Fruit fly (Drosophila melanogaster): ENCODE data around the gene CAH8.

The CAH8 gene

DNA sequence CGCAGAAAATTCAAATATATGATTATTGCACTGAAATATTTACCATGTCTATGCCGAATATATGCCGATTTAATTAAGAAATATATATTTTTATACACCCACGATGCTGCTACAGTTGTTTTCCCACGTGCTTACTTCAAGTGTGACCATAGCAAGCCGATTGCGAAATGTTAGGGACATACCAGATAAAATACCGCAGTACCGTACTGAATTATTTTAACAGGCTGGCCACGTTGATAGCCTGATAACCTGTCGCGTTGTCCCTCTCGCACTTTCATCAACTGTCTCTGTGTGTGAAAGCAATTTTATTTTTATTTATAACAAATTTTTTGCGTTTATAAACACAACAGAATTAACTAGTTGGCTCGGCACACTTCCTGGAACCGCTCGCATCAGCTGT lies 31.4 kb upstream of the CAH8 start, which contains the start of the genes Nop56 and mats (continued):
- TF ChIP-seq CG5180 (GFP tag; optimal IDR thresholded peaks at IDR 0.05) (peak; percentile 64), bab2 (GFP tag; optimal IDR thresholded peaks at IDR 0.05) (no peak), CG8944 (GFP tag; optimal IDR thresholded peaks at IDR 0.05) (no peak), CG15514 (GFP tag; optimal IDR thresholded peaks at IDR 0.05) (peak; percentile 73), dmrt99B (tag; optimal IDR thresholded peaks at IDR 0.05) (no peak), GATAe (GFP tag; conservative IDR thresholded peaks at IDR 0.05) (peak; percentile 17; the same call in 1 of the 2 replicates), NC2β (GFP tag; optimal IDR thresholded peaks at IDR 0.05) (peak; percentile 16), vfl (GFP tag; optimal IDR thresholded peaks at IDR 0.05) (no peak), CG7556 (GFP tag; optimal IDR thresholded peaks at IDR 0.05) (no peak), otp (GFP tag; IDR thresholded peaks at IDR 0.05) (no peak), gsb (GFP tag; IDR thresholded peaks at IDR 0.05) (no peak), Ada2b (GFP tag; IDR thresholded peaks at IDR 0.05) (no peak), grau (tag; optimal IDR thresholded peaks at IDR 0.05) (peak; percentile 20), bigmax (GFP tag; optimal IDR thresholded peaks at IDR 0.05) (peak; percentile 72), CG9817 (tag; optimal IDR thresholded peaks at IDR 0.05) (no peak), CG17359 (tag; optimal IDR thresholded peaks at IDR 0.05) (peak; percentile 20), dmrt11E (tag; optimal IDR thresholded peaks at IDR 0.05) (no peak), CG2116 (GFP tag; optimal IDR thresholded peaks at IDR 0.05) (peak; percentile 43), CG34422 (GFP tag; IDR thresholded peaks at IDR 0.05) (peak; percentile 81; the same call in 2 of the 3 replicates), CG2889 (GFP tag; IDR thresholded peaks at IDR 0.05) (no peak), ken (GFP tag; IDR thresholded peaks at IDR 0.05) (no peak), CG4360 (GFP tag; IDR thresholded peaks at IDR 0.05) (no peak), sob (GFP tag; IDR thresholded peaks at IDR 0.05) (peak; percentile 10; the same call in 1 of the 2 replicates), zen (tag; optimal IDR thresholded peaks at IDR 0.05) (peak; percentile 13), slou (GFP tag; optimal IDR thresholded peaks at IDR 0.05) (no peak), hbn (GFP tag; IDR thresholded peaks at IDR 0.05; ENCODE audit: partially characterized antibody) (peak; percentile 38; the same call in 1 of the 2 replicates), CG7745 (tag; optimal IDR thresholded peaks at IDR 0.05) (peak; percentile 21), scrt (GFP tag; optimal IDR thresholded peaks at IDR 0.05) (peak; percentile 26), Fer3 (tag; optimal IDR thresholded peaks at IDR 0.05) (peak; percentile 17), vvl (GFP tag; IDR thresholded peaks at IDR 0.05) (peak; percentile 44; the same call in 1 of the 2 replicates), tna (GFP tag; IDR thresholded peaks at IDR 0.05; ENCODE audit: partially characterized antibody) (no peak), CG17568 (GFP tag; optimal IDR thresholded peaks at IDR 0.05) (no peak), CG12299 (tag; optimal IDR thresholded peaks at IDR 0.05) (peak; percentile 28), MESR4 (GFP tag; optimal IDR thresholded peaks at IDR 0.05) (peak; percentile 95), Blimp-1 (GFP tag; optimal IDR thresholded peaks at IDR 0.05) (no peak), Dbx (GFP tag; IDR thresholded peaks at IDR 0.05) (0 out of 3 replicates have a peak, but pooled peaks have one; percentile 28), PHDP (tag; optimal IDR thresholded peaks at IDR 0.05) (no peak), ab (GFP tag; optimal IDR thresholded peaks at IDR 0.05) (no peak), ems (GFP tag; optimal IDR thresholded peaks at IDR 0.05) (peak; percentile 26), klu (GFP tag; IDR thresholded peaks at IDR 0.05) (no peak), CG31441 (GFP tag; IDR thresholded peaks at IDR 0.05) (peak; percentile 8; the same call in 1 of the 2 replicates), amos (GFP tag; IDR thresholded peaks at IDR 0.05; ENCODE audit: partially characterized antibody) (peak; percentile 13; the same call in 1 of the 2 replicates), Dll (GFP tag; IDR thresholded peaks at IDR 0.05; ENCODE audit: partially characterized antibody) (no peak), CG1603 (tag; optimal IDR thresholded peaks at IDR 0.05) (peak; percentile 74), E2f2 (GFP tag; IDR thresholded peaks at IDR 0.05) (peak; percentile 23; the same call in 1 of the 2 replicates), CG11398 (GFP tag; optimal IDR thresholded peaks at IDR 0.05) (no peak), Tbp (GFP tag; optimal IDR thresholded peaks at IDR 0.05) (peak; percentile 40), CG31224 (GFP tag; IDR thresholded peaks at IDR 0.05) (no peak), Stat92E (GFP tag; optimal IDR thresholded peaks at IDR 0.05) (peak in 1 of 3 experiments; percentile 78), phol (tag; optimal IDR thresholded peaks at IDR 0.05) (peak; percentile 48)

Data from whole organism, embryonic.